Worm (Caenorhabditis elegans) whole organism, mixed stage, embryonic: Measurements from ENCODE around the gene csn-4.

ENCODE experiments used
- M03D4.4 ChIP-seq: sonication (generic microtip); optimal IDR thresholded peaks from 2 replicates; lab custom pipeline; 2017; ENCODE audit warnings: mild to moderate bottlenecking, missing genetic modification characterization, missing compliant biosample characterization
- ceh-39 ChIP-seq: fragments of 150-350 bp; optimal IDR thresholded peaks from 2 replicates; lab custom pipeline; 2014; ENCODE audit warnings: missing biosample characterization, missing genetic modification characterization
- flh-1 ChIP-seq: fragments of 200-800 bp; sonication (Bioruptor generic); optimal IDR thresholded peaks from 2 replicates; lab custom pipeline; 2018; ENCODE audit warnings: mild to moderate bottlenecking, missing genetic modification characterization, moderate library complexity, missing compliant biosample characterization
- lin-13 ChIP-seq: fragments of 150-350 bp; optimal IDR thresholded peaks from 2 replicates; lab custom pipeline; 2014; ENCODE audit warnings: missing biosample characterization, missing genetic modification characterization
- lin-32 ChIP-seq: fragments of 200-800 bp; sonication (Bioruptor generic); optimal IDR thresholded peaks from 2 replicates; lab custom pipeline; 2018; ENCODE audit warnings: mild to moderate bottlenecking, missing genetic modification characterization, missing compliant biosample characterization
- lsy-2 ChIP-seq: fragments of 150-350 bp; optimal IDR thresholded peaks from 2 replicates; lab custom pipeline; 2014; ENCODE audit warnings: missing biosample characterization, missing genetic modification characterization
- mep-1 ChIP-seq: fragments of 150-350 bp; optimal IDR thresholded peaks from 2 replicates; lab custom pipeline; 2017; ENCODE audit warnings: missing biosample characterization, missing genetic modification reagents, missing genetic modification characterization, inconsistent platforms
- mls-2 ChIP-seq: sonication (generic microtip); optimal IDR thresholded peaks from 2 replicates; lab custom pipeline; 2016; ENCODE audit warnings: mild to moderate bottlenecking, missing genetic modification characterization, moderate library complexity, missing compliant biosample characterization
- nhr-237 ChIP-seq: fragments of 150-350 bp; optimal IDR thresholded peaks from 2 replicates; lab custom pipeline; 2014; ENCODE audit warnings: missing biosample characterization, missing genetic modification characterization
- nhr-28 ChIP-seq: fragments of 150-350 bp; optimal IDR thresholded peaks from 2 replicates; lab custom pipeline; 2014; ENCODE audit warnings: missing biosample characterization, missing genetic modification characterization
- tbx-8 ChIP-seq: fragments of 200-800 bp; sonication (Bioruptor generic); optimal IDR thresholded peaks from 2 replicates; lab custom pipeline; 2018; ENCODE audit warnings: mild to moderate bottlenecking, missing genetic modification characterization, moderate library complexity, missing compliant biosample characterization
- unc-39 ChIP-seq: fragments of 150-350 bp; optimal IDR thresholded peaks from 2 replicates; lab custom pipeline; 2014; ENCODE audit warnings: missing biosample characterization, missing genetic modification characterization
- zip-8 ChIP-seq: fragments of 150-350 bp; optimal IDR thresholded peaks from 2 replicates; lab custom pipeline; 2014; ENCODE audit warnings: missing biosample characterization, missing genetic modification characterization

The csn-4 gene

DNA sequence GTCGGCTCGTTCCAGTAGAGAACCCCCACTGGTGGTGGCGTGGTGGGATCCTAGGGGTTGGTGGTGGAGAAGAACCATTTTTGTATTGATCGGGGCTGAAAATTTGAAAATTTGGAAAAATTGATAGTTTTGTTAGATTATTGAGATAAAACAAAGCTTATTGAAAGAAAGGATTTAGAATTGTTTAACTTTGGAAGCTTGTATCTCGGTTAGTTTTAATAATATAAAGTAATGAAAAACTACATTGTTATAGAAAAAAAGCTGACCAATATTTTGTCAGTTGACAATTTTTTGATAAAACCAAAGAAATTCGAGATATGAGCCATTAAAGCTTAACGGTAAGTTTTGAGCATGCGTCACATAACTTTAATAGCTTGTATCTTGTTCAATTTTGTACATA lies 56.9 kb downstream of the csn-4 start, which contains the start of gene abhd-14:
TSS of gene abhd-14 (minus strand) at position 101 of the 400 bp plus-strand sequence.
- no peak for TF ChIP-seq unc-39 (tag; lab: Kevin White, UChicago)
- TF ChIP-seq lin-13 (tag; lab: Kevin White, UChicago): no peak
- no peak for TF ChIP-seq ceh-39
- no peak for TF ChIP-seq mls-2 (tag; lab: Kevin White, UChicago)
- no peak for TF ChIP-seq tbx-8 (GFP tag; lab: Kevin White, UChicago)
- no peak for TF ChIP-seq M03D4.4 (tag; lab: Kevin White, UChicago)
- no peak for TF ChIP-seq nhr-28 (tag; lab: Kevin White, UChicago)
- TF ChIP-seq nhr-237 (tag; lab: Kevin White, UChicago): no peak
- no peak for TF ChIP-seq zip-8 (tag; lab: Kevin White, UChicago)
- no peak for TF ChIP-seq lsy-2 (tag; lab: Kevin White, UChicago)
- no peak for TF ChIP-seq flh-1 (GFP tag; lab: Kevin White, UChicago)
- TF ChIP-seq mep-1 (tag; lab: Kevin White, UChicago): no peak
- TF ChIP-seq lin-32 (GFP tag; lab: Kevin White, UChicago): no peak
- TF ChIP-seq, all 35 proteins: peak for 0
